Fruit fly (Drosophila melanogaster): ENCODE measurements around the gene mRpL47.

Gene mRpL47

dm6 chr3R:9502416-9502763, 13.3 kb downstream of the mRpL47 start, which contains the start of gene RhoL (continued):
- no peak for TF ChIP-seq HLH54F (GFP tag; optimal IDR thresholded peaks at IDR 0.05)
- no peak for TF ChIP-seq pho (GFP tag; optimal IDR thresholded peaks at IDR 0.05)
- TF ChIP-seq inv (GFP tag; IDR thresholded peaks at IDR 0.05; ENCODE audit: partially characterized antibody) = no peak
- no peak for TF ChIP-seq da (GFP tag; optimal IDR thresholded peaks at IDR 0.05)
- no peak for TF ChIP-seq crp (GFP tag; optimal IDR thresholded peaks at IDR 0.05)
- TF ChIP-seq bowl (GFP tag; IDR thresholded peaks at IDR 0.05) = peak; percentile 70
- TF ChIP-seq HmgZ (tag; optimal IDR thresholded peaks at IDR 0.05) = peak; percentile 75
- TF ChIP-seq CG34224 (GFP tag; IDR thresholded peaks at IDR 0.05; ENCODE audit: partially characterized antibody) = peak; percentile 35; the same call in 2 of the 3 replicates
- no peak for TF ChIP-seq CG7745 (tag; optimal IDR thresholded peaks at IDR 0.05)
- peak; percentile 64 for TF ChIP-seq CrebB (tag; optimal IDR thresholded peaks at IDR 0.05)
- TF ChIP-seq dm (GFP tag; optimal IDR thresholded peaks at IDR 0.05) = no peak
- no peak for TF ChIP-seq eve (GFP tag; optimal IDR thresholded peaks at IDR 0.05)
- no peak for TF ChIP-seq Meics (GFP tag; optimal IDR thresholded peaks at IDR 0.05)
- peak; percentile 49 for TF ChIP-seq CG6854 (GFP tag; optimal IDR thresholded peaks at IDR 0.05)
- TF ChIP-seq Dref (GFP tag; IDR thresholded peaks at IDR 0.05) = no peak
- no peak for TF ChIP-seq CG7928 (GFP tag; optimal IDR thresholded peaks at IDR 0.05)
- TF ChIP-seq B-H2 (GFP tag; optimal IDR thresholded peaks at IDR 0.05) = peak; percentile 47
- TF ChIP-seq HHEX (GFP tag; optimal IDR thresholded peaks at IDR 0.05) = peak; percentile 36
- TF ChIP-seq HmgD (GFP tag; optimal IDR thresholded peaks at IDR 0.05) = no peak
- TF ChIP-seq gfzf (GFP tag; optimal IDR thresholded peaks at IDR 0.05) = no peak
- no peak for TF ChIP-seq shn (GFP tag; optimal IDR thresholded peaks at IDR 0.05)
- TF ChIP-seq CG8924 (tag; optimal IDR thresholded peaks at IDR 0.05) = peak; percentile 20
- TF ChIP-seq NfI (GFP tag; optimal IDR thresholded peaks at IDR 0.05) = peak; percentile 3
- TF ChIP-seq hkb (optimal IDR thresholded peaks at IDR 0.05) = no peak
- TF ChIP-seq hkb (GFP tag; IDR thresholded peaks at IDR 0.05) = peak; percentile 67; the same call in 1 of the 2 replicates
- no peak for TF ChIP-seq caup (GFP tag; optimal IDR thresholded peaks at IDR 0.05; ENCODE audit: severe bottlenecking)
- TF ChIP-seq CG32772 (GFP tag; IDR thresholded peaks at IDR 0.05) = no peak
- peak; percentile 81 for TF ChIP-seq CG10543 (GFP tag; optimal IDR thresholded peaks at IDR 0.05)
- TF ChIP-seq CG14667 (GFP tag; IDR thresholded peaks at IDR 0.05) = no peak
- TF ChIP-seq CG4854 (GFP tag; optimal IDR thresholded peaks at IDR 0.05) = no peak
- no peak for TF ChIP-seq pzg (GFP tag; optimal IDR thresholded peaks at IDR 0.05)
- TF ChIP-seq dati (GFP tag; IDR thresholded peaks at IDR 0.05) = no peak
- TF ChIP-seq Dad (GFP tag; optimal IDR thresholded peaks at IDR 0.05) = peak; percentile 39
- TF ChIP-seq cad (GFP tag; optimal IDR thresholded peaks at IDR 0.05) = no peak
- TF ChIP-seq CG10565 (GFP tag; optimal IDR thresholded peaks at IDR 0.05) = no peak
- no peak for TF ChIP-seq Rx (GFP tag; IDR thresholded peaks at IDR 0.05)
- no peak for TF ChIP-seq wek (GFP tag; optimal IDR thresholded peaks at IDR 0.05)
- no peak for TF ChIP-seq E2f2 (GFP tag; IDR thresholded peaks at IDR 0.05)
- TF ChIP-seq CHES-1-like (GFP tag; optimal IDR thresholded peaks at IDR 0.05) = peak; percentile 20
- no peak for TF ChIP-seq CG3065 (GFP tag; optimal IDR thresholded peaks at IDR 0.05)
- no peak for TF ChIP-seq ab (GFP tag; optimal IDR thresholded peaks at IDR 0.05)
- TF ChIP-seq nerfin-1 (tag; optimal IDR thresholded peaks at IDR 0.05) = no peak
- TF ChIP-seq otp (GFP tag; IDR thresholded peaks at IDR 0.05) = no peak
- TF ChIP-seq Chrac-16 (GFP tag; optimal IDR thresholded peaks at IDR 0.05) = no peak
- no peak for TF ChIP-seq CG10462 (GFP tag; optimal IDR thresholded peaks at IDR 0.05)
- no peak for TF ChIP-seq ato (GFP tag; IDR thresholded peaks at IDR 0.05; ENCODE audit: partially characterized antibody)
- no peak for TF ChIP-seq CG5245 (GFP tag; optimal IDR thresholded peaks at IDR 0.05)
- TF ChIP-seq Ssrp (tag; optimal IDR thresholded peaks at IDR 0.05) = no peak
- TF ChIP-seq NK7.1 (GFP tag; optimal IDR thresholded peaks at IDR 0.05) = no peak
- no peak for TF ChIP-seq CG9727 (GFP tag; optimal IDR thresholded peaks at IDR 0.05)
- no peak for TF ChIP-seq CG8281 (tag; optimal IDR thresholded peaks at IDR 0.05)
- no peak for TF ChIP-seq CG15601 (tag; optimal IDR thresholded peaks at IDR 0.05)
